Worm (Caenorhabditis elegans): ENCODE data around the gene bcas-2.

The bcas-2 gene

DNA sequence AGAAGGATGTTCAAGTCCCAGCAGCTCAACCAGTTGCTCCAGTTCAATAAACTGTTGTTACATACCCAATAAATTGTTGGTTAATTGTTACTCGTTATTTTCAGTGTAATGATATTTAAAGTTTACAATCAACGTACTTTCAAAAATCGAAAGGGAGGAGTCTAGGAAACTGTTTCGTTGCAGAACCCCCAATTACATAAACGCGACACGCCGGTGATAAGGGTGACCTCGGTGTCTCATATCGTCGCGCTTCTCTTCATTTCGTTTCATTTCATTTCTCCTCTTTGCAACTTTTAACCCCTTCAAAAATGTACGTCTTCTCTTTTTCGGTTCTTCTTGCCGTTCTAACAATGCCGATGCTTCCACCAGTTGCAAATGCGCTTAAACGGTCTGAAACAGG is 37.7 kb downstream of the bcas-2 start, which contains the start of gene C23G10.2:
Gene C23G10.2, plus strand, starts transcription at position 184 of the 400 bp plus-strand sequence.
- no peak for TF ChIP-seq unc-62 (GFP tag; optimal IDR thresholded peaks at IDR 0.05)

DNA sequence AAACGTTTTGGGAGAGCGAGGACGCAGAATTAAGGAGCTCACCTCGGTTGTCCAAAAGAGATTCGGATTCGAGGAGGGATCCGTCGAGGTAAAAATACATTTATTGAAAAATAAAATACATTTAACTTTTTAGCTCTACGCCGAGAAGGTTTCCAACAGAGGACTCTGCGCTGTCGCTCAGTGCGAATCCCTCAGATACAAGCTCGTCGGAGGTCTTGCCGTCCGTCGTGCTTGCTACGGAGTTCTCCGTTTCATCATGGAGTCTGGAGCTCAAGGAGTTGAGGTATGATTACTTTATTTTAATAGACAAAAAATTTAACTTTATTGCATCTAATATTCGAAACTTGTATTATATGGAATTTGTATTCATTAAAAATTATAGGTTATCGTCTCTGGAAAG is 38.6 kb downstream of the bcas-2 start:
- no peak for TF ChIP-seq unc-62 (GFP tag; optimal IDR thresholded peaks at IDR 0.05)

ce11 chrIII:6206161-6206853 is 39.3 kb downstream of the bcas-2 start, which contains the start of the genes sna-3 and rps-3:
Gene sna-3 (minus strand): TSS chrIII:6206211.
Gene rps-3 (plus strand): TSS chrIII:6206803.
- TF ChIP-seq unc-62 (GFP tag; optimal IDR thresholded peaks at IDR 0.05): no peak

DNA sequence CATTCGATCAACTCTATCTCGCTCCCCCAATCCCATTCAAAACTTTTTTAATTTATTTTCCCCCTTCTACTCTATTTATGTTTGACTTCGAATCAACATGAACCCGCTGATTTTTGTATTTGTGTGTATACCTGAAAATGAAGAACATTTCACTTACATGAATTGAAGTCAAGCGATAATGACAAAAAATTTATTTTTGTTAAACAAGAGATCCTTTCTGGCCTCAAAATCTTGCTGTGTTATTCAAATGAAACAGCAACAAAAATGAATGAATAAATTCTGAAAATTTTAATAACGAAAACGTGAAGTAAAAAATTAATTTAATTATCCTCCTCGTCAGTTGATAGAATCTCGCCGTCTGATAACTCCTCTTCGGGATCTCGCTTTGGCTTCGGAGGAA is 43.2 kb downstream of the bcas-2 start:
- no peak for TF ChIP-seq unc-62 (GFP tag; optimal IDR thresholded peaks at IDR 0.05)

DNA sequence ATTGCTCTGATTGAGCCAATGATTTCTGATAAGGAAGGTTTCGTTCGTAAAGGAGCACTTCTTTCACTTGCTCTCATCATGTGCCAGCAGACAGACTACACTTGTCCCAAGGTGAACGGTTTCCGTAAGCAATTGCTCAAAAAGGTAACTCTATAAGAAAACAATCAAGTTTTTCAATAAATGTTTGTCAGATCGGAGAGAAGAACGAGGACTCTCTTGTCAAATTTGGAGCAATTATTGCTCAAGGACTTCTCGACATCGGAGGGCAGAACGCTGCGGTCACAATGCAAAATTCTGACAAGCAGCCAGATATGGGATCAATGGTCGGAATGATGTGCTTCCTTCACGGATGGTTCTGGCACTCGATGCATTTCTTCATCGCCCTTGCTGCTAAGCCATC is 44.3 kb downstream of the bcas-2 start:
- no peak for TF ChIP-seq unc-62 (GFP tag; optimal IDR thresholded peaks at IDR 0.05)

ce11 chrIII:6198378-6199234 is 47.0 kb downstream of the bcas-2 start, which contains the start of the genes C23G10.7 and rpn-2:
Gene C23G10.7 (minus strand): TSS chrIII:6198414.
Gene rpn-2 (plus strand): TSS chrIII:6199184.
- TF ChIP-seq unc-62 (GFP tag; optimal IDR thresholded peaks at IDR 0.05): no peak

- TF ChIP-seq unc-62 (GFP tag; optimal IDR thresholded peaks at IDR 0.05): no peak
Observed at ce11 chrIII:6195718-6196117, 49.9 kb downstream of the bcas-2 start.

Measured in whole organism, dauer.